Worm (Caenorhabditis elegans) whole organism, dauer: ENCODE measurements around the gene nhr-179.

Experiments
- unc-62 ChIP-seq: sonication (generic microtip); optimal IDR thresholded peaks from 2 replicates; lab custom pipeline; 2017; ENCODE audit warnings: missing biosample characterization, missing genetic modification reagents, missing genetic modification characterization

Gene nhr-179

ce11 chrV:1618760-1619159 is at the start of gene nhr-179:
nhr-179 (minus strand) TSS chrV:1618860.
- no peak for TF ChIP-seq unc-62

ce11 chrV:1668216-1668615 is 49.6 kb upstream of the nhr-179 start, which contains the start of gene irld-42:
irld-42 (plus strand) TSS chrV:1668516.
- TF ChIP-seq unc-62: no peak

DNA sequence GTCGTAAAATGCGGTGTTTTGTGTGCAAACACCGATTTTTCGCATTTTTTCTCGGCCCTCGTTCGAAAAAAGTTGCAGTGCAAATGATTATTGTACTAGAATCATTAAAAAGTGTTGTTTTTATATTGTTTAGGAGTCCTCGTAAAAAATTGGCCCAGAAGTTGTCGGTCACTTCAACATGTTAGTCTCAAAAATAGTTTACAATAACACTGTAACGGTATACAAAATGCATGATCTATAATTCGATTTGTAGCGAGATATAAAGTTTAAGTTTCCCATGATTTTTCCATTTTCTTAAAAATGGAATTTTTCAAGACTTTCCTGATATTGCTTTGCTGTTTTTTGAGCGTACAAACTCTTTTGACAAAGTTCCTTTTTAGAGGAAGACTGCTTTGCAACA is 48.2 kb upstream of the nhr-179 start, which contains the start of gene K04F1.8:
Gene K04F1.8, plus strand, starts transcription at position 301 of the 400 bp plus-strand sequence.
- TF ChIP-seq unc-62: no peak

DNA sequence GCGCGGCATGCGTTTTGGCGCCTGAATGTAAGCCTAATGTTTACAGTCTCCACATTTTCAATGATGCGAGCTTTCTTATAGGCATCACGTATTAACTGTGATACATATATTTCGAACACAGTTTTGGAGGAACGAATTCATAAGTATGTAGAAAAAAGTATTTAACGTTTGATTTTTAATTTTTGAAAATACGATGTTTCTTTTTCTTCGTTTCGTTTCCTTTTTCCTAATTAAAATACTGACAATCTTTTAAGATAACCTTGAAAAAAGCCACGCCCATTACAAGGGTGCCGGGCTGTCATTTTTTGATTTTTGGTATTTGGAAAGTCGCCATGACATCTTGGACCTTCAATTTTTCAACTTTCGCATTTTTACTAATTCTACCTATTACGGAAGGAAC is 46.3 kb upstream of the nhr-179 start, which contains the start of gene K04F1.9:
Gene K04F1.9, plus strand, starts transcription at position 301 of the 400 bp plus-strand sequence.
- TF ChIP-seq unc-62: no peak

DNA sequence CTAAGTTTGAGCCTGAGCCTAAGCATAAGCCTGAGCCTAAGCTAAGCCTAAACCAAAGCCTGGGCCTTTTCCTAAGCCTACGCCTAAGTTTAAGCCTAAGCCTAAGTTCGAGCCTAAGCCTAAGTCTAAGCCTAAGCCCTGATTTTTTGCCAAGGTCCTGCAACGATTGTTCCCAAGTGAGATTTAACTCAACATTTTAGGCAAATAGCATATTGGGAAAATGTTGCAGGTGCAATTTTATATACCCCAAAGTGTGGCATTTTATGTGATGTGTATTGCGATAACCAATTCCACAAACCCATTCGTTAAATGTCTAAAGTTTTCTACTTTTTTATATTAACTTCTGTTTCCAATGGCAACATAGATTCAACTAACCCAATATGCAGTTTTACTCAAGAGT is 43.6 kb upstream of the nhr-179 start, which contains the start of gene irld-40:
Gene irld-40, plus strand, starts transcription at position 301 of the 400 bp plus-strand sequence.
- no peak for TF ChIP-seq unc-62

DNA sequence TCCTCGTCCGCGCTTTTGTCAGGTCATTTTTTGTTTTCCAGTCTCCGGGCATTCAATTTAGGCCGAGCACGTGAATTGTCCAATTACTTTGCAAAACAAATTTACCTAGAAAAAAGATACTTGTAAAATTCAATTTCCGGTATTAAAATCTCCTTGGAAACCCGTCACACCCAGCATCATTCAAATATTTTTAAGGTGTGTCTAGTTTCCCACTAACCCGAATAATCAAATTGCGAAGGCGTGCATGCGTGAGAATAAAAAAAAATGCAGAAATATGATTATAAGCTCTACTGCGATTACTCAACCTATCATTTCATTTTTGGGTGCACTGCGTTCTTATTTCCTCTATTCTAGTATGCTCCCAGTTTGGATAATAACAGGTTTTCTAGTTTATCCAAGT is 36.2 kb upstream of the nhr-179 start, which contains the start of gene irld-11:
Gene irld-11, plus strand, starts transcription at position 301 of the 400 bp plus-strand sequence.
- TF ChIP-seq unc-62: no peak

ce11 chrV:1651045-1651444 is 32.4 kb upstream of the nhr-179 start, which contains the start of gene irld-44:
irld-44 (plus strand) TSS chrV:1651345.
- TF ChIP-seq unc-62: no peak

DNA sequence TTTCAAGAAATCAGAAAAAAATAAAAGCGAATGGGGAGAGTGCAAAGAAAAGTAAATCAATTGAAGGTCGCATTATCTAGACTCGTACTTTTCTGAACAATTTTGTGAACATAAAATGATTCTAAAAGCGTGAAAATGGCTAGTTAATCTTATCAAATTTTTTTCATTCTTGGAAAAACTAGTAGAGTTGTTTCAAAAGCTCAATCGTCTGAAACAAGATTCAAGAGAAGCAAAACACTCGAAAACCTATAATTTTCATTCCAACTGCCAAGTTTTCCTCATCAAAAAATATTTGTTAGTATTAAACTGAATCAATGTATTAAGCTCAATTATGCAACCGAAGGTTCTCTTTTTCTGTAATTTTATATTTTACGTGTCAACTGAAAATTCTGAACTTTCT is 29.3 kb upstream of the nhr-179 start, which contains the start of gene irld-45:
Gene irld-45, plus strand, starts transcription at position 301 of the 400 bp plus-strand sequence.
- no peak for TF ChIP-seq unc-62

DNA sequence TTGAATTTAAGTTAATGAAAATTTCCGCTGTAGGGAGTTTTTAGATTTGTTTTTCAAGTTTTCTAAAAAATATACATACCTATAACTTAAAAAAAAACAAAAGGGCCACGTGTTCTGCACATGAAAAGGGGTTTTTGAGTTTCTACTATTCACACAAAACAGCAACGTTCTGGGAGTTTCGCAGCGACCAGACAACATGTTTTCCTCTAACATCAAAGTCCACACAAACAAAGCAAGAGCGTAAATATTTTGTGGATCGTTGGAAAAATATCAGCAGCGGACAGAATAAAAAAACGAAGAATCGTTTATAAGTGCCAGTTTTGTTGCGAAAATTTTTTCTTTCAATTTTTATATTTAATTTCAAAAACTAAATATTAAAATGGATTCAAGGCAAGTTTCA is 25.2 kb upstream of the nhr-179 start, which contains the start of gene alh-2:
Gene alh-2, plus strand, starts transcription at position 284 of the 400 bp plus-strand sequence.
- TF ChIP-seq unc-62: no peak

DNA sequence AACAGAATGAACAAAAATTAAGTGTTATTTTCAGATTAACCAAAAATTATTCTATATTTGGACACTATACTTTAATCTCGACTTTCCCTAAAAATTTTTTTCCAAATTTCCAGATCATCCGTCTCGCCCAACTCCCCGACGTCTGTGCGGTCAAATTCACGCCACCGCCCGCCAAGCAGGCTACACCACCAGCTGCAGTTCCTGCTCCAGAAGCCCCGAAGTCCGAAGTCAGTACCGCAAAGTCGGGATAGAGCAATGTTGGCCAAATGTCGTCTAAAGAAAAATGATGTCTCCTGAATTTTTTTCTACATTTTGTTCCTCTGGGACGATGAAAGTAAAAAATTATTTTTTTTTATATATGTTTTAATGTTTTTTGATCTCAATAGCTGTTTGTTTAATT is 24.1 kb upstream of the nhr-179 start:
- TF ChIP-seq unc-62: no peak

DNA sequence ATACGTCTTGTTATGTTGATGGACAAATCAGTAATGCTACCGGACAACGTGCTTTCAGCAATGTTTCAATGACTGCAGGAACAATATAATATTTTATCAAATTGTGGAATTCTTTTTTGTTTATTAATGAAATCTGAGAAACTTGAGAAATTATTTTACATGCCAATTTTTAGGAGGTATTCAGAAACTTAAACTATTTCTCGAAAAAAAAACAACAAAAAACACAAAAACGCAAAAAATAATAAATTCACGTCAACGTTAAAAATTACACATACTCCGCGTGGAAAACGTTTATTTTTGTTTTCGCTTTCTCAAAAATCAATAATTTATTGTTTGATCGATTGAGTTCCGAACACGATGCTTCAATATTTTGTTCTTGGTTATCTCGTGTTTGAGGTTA is 23.5 kb upstream of the nhr-179 start, which contains the start of gene Y46H3D.1:
Gene Y46H3D.1, plus strand, starts transcription at position 301 of the 400 bp plus-strand sequence.
- no peak for TF ChIP-seq unc-62

DNA sequence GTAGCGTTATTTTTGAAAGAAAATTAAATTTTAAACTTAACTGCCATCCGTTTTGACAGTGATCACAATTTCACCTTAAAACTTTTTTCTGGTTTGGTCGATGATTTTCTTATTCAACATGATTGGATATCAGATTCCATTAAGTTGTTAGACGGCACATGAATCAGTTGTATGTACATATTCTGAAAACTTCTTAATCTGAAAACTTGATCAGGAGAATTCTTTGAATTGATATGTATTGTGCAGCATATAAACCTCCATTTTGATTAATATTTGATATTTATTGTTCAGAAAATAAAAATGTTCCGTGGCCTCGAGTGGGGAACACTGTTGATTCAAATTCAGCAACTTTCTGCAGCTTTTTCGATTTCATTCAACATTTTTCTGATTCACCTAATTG is 21.3 kb upstream of the nhr-179 start, which contains the start of gene str-221:
Gene str-221, plus strand, starts transcription at position 301 of the 400 bp plus-strand sequence.
- TF ChIP-seq unc-62: no peak

ce11 chrV:1635859-1636258 is 17.2 kb upstream of the nhr-179 start, which contains the start of gene str-222:
str-222 (plus strand) TSS chrV:1636159.
- no peak for TF ChIP-seq unc-62

DNA sequence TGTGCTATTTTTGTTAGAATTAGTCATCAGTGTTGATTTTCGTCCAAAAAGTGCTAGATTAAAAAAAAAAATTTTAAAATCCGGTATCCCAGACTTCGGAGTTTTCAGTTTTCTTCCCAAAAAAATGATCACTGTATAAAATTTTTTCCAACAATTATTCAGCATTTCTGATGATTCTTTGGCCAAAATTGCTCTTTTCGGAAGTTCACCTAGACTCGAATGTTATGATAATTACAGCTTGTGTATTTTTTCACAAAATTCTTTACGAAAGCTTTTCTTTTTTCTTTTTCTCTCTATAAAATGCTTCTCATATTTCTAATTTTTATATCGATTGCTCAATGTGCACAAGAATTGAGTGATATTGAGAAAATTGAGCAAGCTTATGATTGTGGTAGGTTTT is 13.1 kb upstream of the nhr-179 start, which contains the start of gene irld-17:
Gene irld-17, plus strand, starts transcription at position 301 of the 400 bp plus-strand sequence.
- no peak for TF ChIP-seq unc-62

ce11 chrV:1631148-1631547 is 12.5 kb upstream of the nhr-179 start, which contains the start of gene Y46H3D.8:
Y46H3D.8 (minus strand) TSS chrV:1631248.
- no peak for TF ChIP-seq unc-62

ce11 chrV:1629329-1629728 is 10.7 kb upstream of the nhr-179 start, which contains the start of gene nhr-238:
nhr-238 (minus strand) TSS chrV:1629432.
- TF ChIP-seq unc-62: no peak

DNA sequence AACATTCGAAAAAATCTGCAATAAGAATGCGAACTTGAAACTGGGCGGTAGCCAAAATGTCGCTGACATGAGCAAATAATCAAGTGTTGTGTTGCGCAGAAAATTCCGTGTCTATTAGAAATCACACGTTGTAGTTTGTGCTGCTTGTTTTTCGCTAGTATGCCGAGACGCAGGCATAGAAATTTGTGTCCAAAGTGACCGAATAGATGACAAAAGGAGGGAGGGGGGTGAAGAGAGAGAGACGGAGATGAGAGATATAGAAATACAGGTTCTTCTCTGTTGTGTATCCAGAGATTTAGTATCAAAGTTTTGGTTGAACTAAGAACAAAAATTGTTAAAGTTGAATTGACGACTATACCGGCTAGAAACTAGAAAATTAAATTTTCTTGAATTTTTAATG is 8.6 kb upstream of the nhr-179 start:
- TF ChIP-seq unc-62: no peak

- no peak for TF ChIP-seq unc-62
Measured at ce11 chrV:1626720-1627119, 8.1 kb upstream of the nhr-179 start, which contains the start of gene nhr-237. nhr-237 (minus strand) TSS chrV:1626820.
